Worm (Caenorhabditis elegans) whole organism, L1 larva: ENCODE data around the gene F15B9.8.

Experiments used
- elt-3 ChIP-seq, 6 experiments: fragments of 150-350 bp in 1 of 6; sonication (generic microtip); optimal IDR thresholded peaks; 2 replicates each; lab custom pipeline; 2017 to 2018; ENCODE audit warnings: missing biosample characterization in 6 of 6, missing genetic modification characterization in 6 of 6, inconsistent platforms in 1 of 6
- nhr-20 ChIP-seq: sonication (generic microtip); optimal IDR thresholded peaks from 2 replicates; lab custom pipeline; 2016; ENCODE audit warnings: mild to moderate bottlenecking, missing genetic modification characterization, missing compliant biosample characterization
- nhr-71 ChIP-seq: sonication (generic microtip); optimal IDR thresholded peaks from 2 replicates; lab custom pipeline; 2016; ENCODE audit warnings: mild to moderate bottlenecking, missing genetic modification characterization, moderate library complexity, missing compliant biosample characterization
- snpc-4 ChIP-seq: fragments of 150-350 bp; optimal IDR thresholded peaks from 2 replicates; lab custom pipeline; 2014; ENCODE audit warnings: missing biosample characterization, missing genetic modification characterization
- swsn-7 ChIP-seq: sonication (generic microtip); optimal IDR thresholded peaks from 2 replicates; lab custom pipeline; 2016; ENCODE audit warnings: missing genetic modification characterization, missing compliant biosample characterization
- unc-130 ChIP-seq: fragments of 150-350 bp; optimal IDR thresholded peaks from 2 replicates; lab custom pipeline; 2017; ENCODE audit warnings: missing biosample characterization, missing genetic modification characterization, inconsistent platforms
- unc-30 ChIP-seq: sonication (generic microtip); optimal IDR thresholded peaks from 2 replicates; lab custom pipeline; 2017; ENCODE audit warnings: missing biosample characterization, missing genetic modification characterization
- zag-1 ChIP-seq: fragments of 150-350 bp; optimal IDR thresholded peaks from 2 replicates; lab custom pipeline; 2014; ENCODE audit warnings: missing biosample characterization, missing genetic modification characterization
- ztf-4 ChIP-seq: fragments of 150-350 bp; optimal IDR thresholded peaks from 2 replicates; lab custom pipeline; 2014; ENCODE audit warnings: missing biosample characterization, missing genetic modification characterization

- TF ChIP-seq swsn-7 (tag; lab: Kevin White, UChicago) (no peak), elt-3 (tag; optimal IDR thresholded peaks at IDR 0.05; lab: Kevin White, UChicago) (no peak), nhr-71 (tag; lab: Kevin White, UChicago) (no peak), unc-30 (tag; lab: Kevin White, UChicago) (no peak), ztf-4 (no peak), unc-130 (tag; lab: Kevin White, UChicago) (no peak), snpc-4 (tag; lab: Kevin White, UChicago) (no peak), zag-1 (tag; lab: Kevin White, UChicago) (no peak), nhr-20 (tag; lab: Kevin White, UChicago) (no peak)
These were observed 16.0 kb downstream of the F15B9.8 start for ce11 chrV:13004374-13004773.
